Worm (Caenorhabditis elegans) whole organism, L3 larva: Measurements from ENCODE around the gene ncs-5.
A peak's percentile ranks its signal among the peaks of the same experiment; 100 is the strongest.

Source experiments
- R02D3.7 ChIP-seq: fragments of 150-350 bp; optimal IDR thresholded peaks from 2 replicates; lab custom pipeline; 2014; ENCODE audit warnings: missing biosample characterization, missing genetic modification characterization
- ama-1 ChIP-seq: fragments of 150-350 bp; optimal IDR thresholded peaks from 2 replicates; lab custom pipeline; 2018
- ceh-16 ChIP-seq: sonication (generic microtip); optimal IDR thresholded peaks from 2 replicates; lab custom pipeline; 2017; ENCODE audit warnings: missing biosample characterization, missing genetic modification characterization
- ceh-28 ChIP-seq: fragments of 150-350 bp; optimal IDR thresholded peaks from 2 replicates; lab custom pipeline; 2014; ENCODE audit warnings: missing biosample characterization, missing genetic modification reagents, missing genetic modification characterization
- ceh-82 ChIP-seq: fragments of 150-350 bp; optimal IDR thresholded peaks from 2 replicates; lab custom pipeline; 2014; ENCODE audit warnings: missing biosample characterization, missing genetic modification characterization
- ceh-9 ChIP-seq: sonication (generic microtip); optimal IDR thresholded peaks from 2 replicates; lab custom pipeline; 2018; ENCODE audit warnings: missing biosample characterization, missing genetic modification characterization
- egl-27 ChIP-seq: sonication (generic microtip); optimal IDR thresholded peaks from 4 replicates; lab custom pipeline; 2017; ENCODE audit warnings: missing biosample characterization, missing genetic modification reagents, missing genetic modification characterization
- elt-2 ChIP-seq: sonication (generic microtip); optimal IDR thresholded peaks from 2 replicates; lab custom pipeline; 2016; ENCODE audit warnings: missing genetic modification reagents, mild to moderate bottlenecking, missing genetic modification characterization, missing compliant biosample characterization
- elt-3 ChIP-seq, 3 experiments: fragments of 150-350 bp in 1 of 3; sonication (generic microtip) in 2 of 3; optimal IDR thresholded peaks; 2 replicates in 2 of 3; 4 replicates in 1 of 3; lab custom pipeline; 2014 to 2017; ENCODE audit warnings: missing biosample characterization in 3 of 3, missing genetic modification characterization in 3 of 3
- eor-1 ChIP-seq, 2 experiments: fragments of 150-350 bp; optimal IDR thresholded peaks; 2 replicates each; lab custom pipeline; 2014 to 2018; ENCODE audit warnings: missing biosample characterization in 2 of 2, missing genetic modification characterization in 2 of 2
- fkh-10 ChIP-seq: sonication (generic microtip); optimal IDR thresholded peaks from 2 replicates; lab custom pipeline; 2017; ENCODE audit warnings: missing biosample characterization, missing genetic modification reagents, missing genetic modification characterization
- hmg-11 ChIP-seq: sonication (generic microtip); optimal IDR thresholded peaks from 2 replicates; lab custom pipeline; 2016; ENCODE audit warnings: missing genetic modification characterization, missing compliant biosample characterization
- jun-1 ChIP-seq: fragments of 150-350 bp; optimal IDR thresholded peaks from 2 replicates; lab custom pipeline; 2014; ENCODE audit warnings: missing biosample characterization, missing genetic modification reagents, missing genetic modification characterization
- lin-15B ChIP-seq: fragments of 150-350 bp; optimal IDR thresholded peaks from 2 replicates; lab custom pipeline; 2014; ENCODE audit warnings: missing biosample characterization, missing genetic modification characterization
- lin-39 ChIP-seq: fragments of 150-350 bp; optimal IDR thresholded peaks from 2 replicates; lab custom pipeline; 2018; ENCODE audit warnings: missing biosample characterization, missing genetic modification reagents, missing genetic modification characterization
- lsy-12 ChIP-seq: sonication (generic microtip); optimal IDR thresholded peaks from 2 replicates; lab custom pipeline; 2016; ENCODE audit warnings: mild to moderate bottlenecking, missing genetic modification characterization, missing compliant biosample characterization
- mdl-1 ChIP-seq: fragments of 150-350 bp; optimal IDR thresholded peaks from 2 replicates; lab custom pipeline; 2014; ENCODE audit warnings: missing biosample characterization, missing genetic modification characterization
- mml-1 ChIP-seq: fragments of 150-350 bp; sonication (generic microtip); optimal IDR thresholded peaks from 3 replicates; lab custom pipeline; 2014; ENCODE audit warnings: missing biosample characterization, missing genetic modification characterization
- nfya-1 ChIP-seq: sonication (generic microtip); optimal IDR thresholded peaks from 2 replicates; lab custom pipeline; 2017; ENCODE audit warnings: missing genetic modification characterization, mild to moderate bottlenecking, missing compliant biosample characterization, antibody characterized with exemption, moderate library complexity; ENCODE audit not compliant: insufficient read depth
- nhr-237 ChIP-seq: fragments of 150-350 bp; optimal IDR thresholded peaks from 2 replicates; lab custom pipeline; 2014; ENCODE audit warnings: missing biosample characterization, missing genetic modification characterization
- nhr-25 ChIP-seq: sonication (generic microtip); optimal IDR thresholded peaks from 2 replicates; lab custom pipeline; 2017; ENCODE audit warnings: missing biosample characterization, missing genetic modification characterization
- nhr-43 ChIP-seq: sonication (generic microtip); optimal IDR thresholded peaks from 2 replicates; lab custom pipeline; 2016; ENCODE audit warnings: mild to moderate bottlenecking, missing genetic modification characterization, missing compliant biosample characterization; ENCODE audit not compliant: poor library complexity, severe bottlenecking
- pha-4 ChIP-seq: fragments of 150-350 bp; optimal IDR thresholded peaks from 2 replicates; lab custom pipeline; 2014; ENCODE audit warnings: missing biosample characterization, missing genetic modification reagents, missing genetic modification characterization
- pqm-1 ChIP-seq: fragments of 150-350 bp; optimal IDR thresholded peaks from 2 replicates; lab custom pipeline; 2017; ENCODE audit warnings: missing biosample characterization, missing genetic modification characterization, inconsistent platforms
- sea-2 ChIP-seq: fragments of 150-350 bp; sonication (generic microtip); optimal IDR thresholded peaks from 4 replicates; lab custom pipeline; 2014; ENCODE audit warnings: missing biosample characterization, missing genetic modification reagents, missing genetic modification characterization
- snpc-4 ChIP-seq: fragments of 150-350 bp; optimal IDR thresholded peaks from 2 replicates; lab custom pipeline; 2014; ENCODE audit warnings: missing biosample characterization, missing genetic modification characterization
- tbx-2 ChIP-seq: sonication (generic microtip); optimal IDR thresholded peaks from 2 replicates; lab custom pipeline; 2016; ENCODE audit warnings: mild to moderate bottlenecking, missing genetic modification characterization, missing compliant biosample characterization
- unc-39 ChIP-seq: sonication (generic microtip); optimal IDR thresholded peaks from 4 replicates; lab custom pipeline; 2017; ENCODE audit warnings: missing biosample characterization, missing genetic modification characterization

Gene ncs-5

DNA sequence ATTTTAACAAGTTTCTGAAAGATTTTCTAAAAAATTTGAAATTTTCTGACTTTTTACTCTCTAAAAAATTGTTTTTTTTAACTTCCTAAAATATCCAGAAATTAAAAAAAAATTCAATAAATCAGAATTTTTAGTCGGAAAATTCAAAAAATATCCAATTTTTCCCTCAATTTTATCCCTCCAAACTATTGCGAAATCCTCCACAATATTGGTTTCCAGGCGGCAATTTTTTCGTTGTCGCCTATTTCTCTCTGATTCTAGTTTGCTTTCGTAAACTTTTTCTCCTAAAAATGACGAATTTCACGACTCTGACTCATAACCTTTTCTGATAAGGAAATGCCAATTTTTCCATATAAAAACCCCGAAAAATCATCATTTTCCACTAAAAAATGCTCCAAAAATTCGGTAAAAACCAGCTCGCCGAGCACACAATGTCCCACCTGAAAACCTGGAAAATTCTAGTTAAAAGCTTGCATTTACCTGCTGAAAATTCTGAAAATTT lies 32.1 kb upstream of the ncs-5 start, which contains the start of gene Y17D7B.2:
Gene Y17D7B.2 (plus strand): TSS at position 323 of the 502 bp plus-strand sequence.
- no peak for TF ChIP-seq pqm-1 (tag; lab: Kevin White, UChicago)
- peak; percentile 0 for TF ChIP-seq elt-2 (tag; lab: Kevin White, UChicago)

DNA sequence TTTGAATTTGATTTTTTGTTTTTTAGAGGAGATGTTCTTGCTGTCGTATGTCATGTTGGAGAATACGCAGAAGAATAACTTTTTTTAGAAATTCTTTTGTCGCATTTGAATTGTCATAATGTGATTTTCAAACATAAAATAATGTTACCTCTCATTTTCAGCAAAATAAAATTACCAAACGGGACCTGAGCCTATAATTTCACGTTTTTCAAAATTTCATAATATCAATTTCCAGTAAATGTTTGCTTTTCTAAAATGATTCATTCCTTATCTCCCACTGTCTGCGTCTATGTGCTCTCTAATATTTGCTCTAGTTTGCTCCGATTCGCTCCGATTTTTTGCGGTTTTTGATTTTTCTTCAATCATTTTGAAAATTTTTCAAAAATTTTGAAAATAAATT lies 28.9 kb upstream of the ncs-5 start, which contains the start of gene nhr-231:
Gene nhr-231 (plus strand): TSS at position 301 of the 400 bp plus-strand sequence.
- no peak for TF ChIP-seq lin-39 (tag; lab: Kevin White, UChicago)
- TF ChIP-seq pha-4 (tag; lab: Kevin White, UChicago), result peak; percentile 29
- TF ChIP-seq nfya-1 (tag; lab: Kevin White, UChicago), result no peak

DNA sequence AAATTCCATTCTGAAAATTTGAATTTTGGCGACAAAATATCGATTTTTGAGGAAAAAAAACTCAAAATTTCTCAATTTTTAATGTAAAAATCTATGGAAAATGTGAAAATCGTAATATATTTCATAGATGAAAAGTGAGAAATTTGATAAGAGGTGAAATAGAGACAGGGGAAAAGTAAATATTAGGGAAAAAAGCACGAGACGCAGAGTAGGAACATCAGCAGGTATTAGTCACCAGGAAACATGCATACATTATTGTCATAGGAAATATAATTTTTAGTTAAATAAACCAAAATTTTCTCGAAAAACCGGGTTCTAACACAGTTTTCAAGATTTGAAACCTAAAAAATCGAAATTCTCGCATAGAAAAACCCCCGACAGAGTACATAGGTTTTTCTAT lies 18.8 kb upstream of the ncs-5 start, which contains the start of gene nhr-170:
Gene nhr-170 (minus strand): TSS at position 16 of the 400 bp plus-strand sequence.
- TF ChIP-seq snpc-4 (no peak), pha-4 (tag; lab: Kevin White, UChicago) (peak; percentile 80)

DNA sequence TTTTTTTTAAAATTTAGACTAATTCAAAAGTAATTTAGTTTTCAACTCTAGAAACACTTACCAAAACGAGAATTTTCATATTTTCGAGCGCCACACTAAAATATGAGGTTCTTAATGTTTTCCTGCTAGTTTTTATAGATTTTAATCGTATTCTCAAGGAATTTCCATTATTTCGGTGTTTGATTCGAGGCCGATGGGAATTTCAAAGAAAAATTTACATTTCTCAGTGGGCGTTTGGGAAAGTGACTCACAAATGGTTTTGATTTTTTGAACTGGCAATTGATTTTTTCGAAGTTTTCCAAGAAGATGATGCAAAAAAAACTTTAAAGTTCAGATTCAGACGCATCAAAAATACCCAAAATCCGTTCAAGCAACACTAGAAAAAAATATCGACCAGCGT lies 17.5 kb upstream of the ncs-5 start, which contains the start of gene C54E10.11:
Gene C54E10.11 (minus strand): TSS at position 101 of the 400 bp plus-strand sequence.
- TF ChIP-seq ceh-82 (tag; lab: Kevin White, UChicago), result no peak
- TF ChIP-seq fkh-10 (GFP tag; lab: Kevin White, UChicago), result no peak
- TF ChIP-seq ama-1 (lab: Kevin White, UChicago), result no peak
- TF ChIP-seq ceh-9, result no peak
- no peak for TF ChIP-seq ceh-28 (tag; lab: Kevin White, UChicago)
- TF ChIP-seq eor-1 (tag; optimal IDR thresholded peaks at IDR 0.05; lab: Kevin White, UChicago), result no peak
- no peak for TF ChIP-seq hmg-11 (tag; lab: Kevin White, UChicago)
- TF ChIP-seq ceh-16 (tag; lab: Kevin White, UChicago), result no peak
- TF ChIP-seq mml-1, result no peak
- no peak for TF ChIP-seq nhr-237
- no peak for TF ChIP-seq nhr-25
- no peak for TF ChIP-seq tbx-2 (tag; lab: Kevin White, UChicago)
- TF ChIP-seq elt-3 (tag; optimal IDR thresholded peaks at IDR 0.05; lab: Kevin White, UChicago), result no peak
- no peak for TF ChIP-seq elt-2 (tag; lab: Kevin White, UChicago)
- no peak for TF ChIP-seq egl-27 (tag; lab: Kevin White, UChicago)
- no peak for TF ChIP-seq lin-15B (tag; lab: Kevin White, UChicago)
- no peak for TF ChIP-seq mdl-1
- no peak for TF ChIP-seq nhr-43

DNA sequence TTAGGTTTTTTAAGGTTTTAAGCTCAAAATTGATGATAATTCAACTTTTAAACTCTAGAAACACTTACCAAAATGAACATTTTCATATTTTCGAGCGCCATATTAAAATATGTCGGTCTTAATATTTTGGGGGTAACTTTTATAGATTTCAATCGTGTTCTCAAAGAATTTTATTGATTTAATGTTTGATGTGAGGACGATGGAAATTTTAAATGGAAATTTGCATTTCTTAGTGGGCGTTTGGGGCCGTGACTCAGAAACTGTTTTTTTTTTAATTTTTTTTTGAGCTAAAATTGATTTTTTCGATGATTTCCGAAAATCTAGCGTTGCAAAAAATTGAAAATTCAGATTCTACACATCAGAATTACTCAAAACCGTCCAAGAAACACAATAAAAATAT lies 16.3 kb upstream of the ncs-5 start, which contains the start of gene C54E10.10:
Gene C54E10.10 (minus strand): TSS at position 101 of the 400 bp plus-strand sequence.
- TF ChIP-seq unc-39 (tag; lab: Kevin White, UChicago) (no peak), elt-2 (tag; lab: Kevin White, UChicago) (no peak)
- TF ChIP-seq, all 47 proteins: peak for 0

DNA sequence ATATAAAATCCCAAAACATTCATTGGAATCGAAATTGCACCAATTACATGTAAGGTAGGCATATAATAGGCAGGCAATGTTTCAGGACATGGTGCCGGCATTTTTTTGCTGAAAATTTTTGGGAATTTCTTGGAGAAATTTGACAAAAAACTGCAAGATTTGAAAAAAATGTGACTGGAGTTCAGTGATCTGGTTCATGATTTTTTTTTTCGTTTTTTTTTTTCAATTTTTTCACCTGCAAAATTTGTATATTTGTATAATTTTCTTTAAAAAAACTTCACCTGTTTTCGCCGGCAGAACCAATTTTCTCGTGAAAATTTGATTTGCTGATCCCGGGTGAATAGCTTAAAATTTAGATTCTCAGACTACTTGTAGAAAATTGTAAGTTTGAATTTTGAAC lies 13.2 kb upstream of the ncs-5 start, which contains the start of gene sri-10:
Gene sri-10 (minus strand): TSS at position 101 of the 400 bp plus-strand sequence.
- TF ChIP-seq sea-2 (GFP tag; lab: Kevin White, UChicago), result no peak
- no peak for TF ChIP-seq nhr-237
- TF ChIP-seq mml-1, result no peak
- TF ChIP-seq lsy-12 (tag; lab: Kevin White, UChicago), result no peak
- no peak for TF ChIP-seq lin-15B (tag; lab: Kevin White, UChicago)
- no peak for TF ChIP-seq R02D3.7 (tag; lab: Kevin White, UChicago)
- TF ChIP-seq ceh-28 (tag; lab: Kevin White, UChicago), result no peak
- TF ChIP-seq nhr-25, result no peak
- TF ChIP-seq fkh-10 (GFP tag; lab: Kevin White, UChicago), result no peak
- no peak for TF ChIP-seq eor-1 (tag; optimal IDR thresholded peaks at IDR 0.05; lab: Kevin White, UChicago)

DNA sequence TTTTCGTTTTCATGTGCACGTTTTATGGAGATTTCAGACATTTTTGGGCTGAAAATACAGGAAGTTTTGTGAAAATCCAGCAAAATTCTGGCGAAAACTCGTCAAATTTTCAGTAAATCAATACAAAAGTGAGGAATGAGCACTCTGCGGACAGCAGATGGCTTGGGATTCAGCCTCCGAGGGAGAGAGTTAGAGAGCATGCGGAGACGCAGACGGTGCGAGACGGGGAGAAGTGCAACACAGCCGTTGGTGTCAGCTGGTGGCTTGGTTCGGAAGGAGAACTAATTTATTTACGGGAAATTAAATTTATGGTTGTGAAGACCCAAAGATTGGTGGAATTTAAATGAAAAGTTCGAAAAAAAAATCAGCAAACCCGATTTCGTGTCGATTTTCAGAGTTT lies 10.9 kb upstream of the ncs-5 start, which contains the start of gene C54E10.6:
Gene C54E10.6 (minus strand): TSS at position 109 of the 400 bp plus-strand sequence.
- TF ChIP-seq elt-2 (tag; lab: Kevin White, UChicago), result no peak
- peak; percentile 20 for TF ChIP-seq hmg-11 (tag; lab: Kevin White, UChicago)
- TF ChIP-seq snpc-4, result no peak
- peak; percentile 33 for TF ChIP-seq nfya-1 (tag; lab: Kevin White, UChicago)
- TF ChIP-seq lin-39 (tag; lab: Kevin White, UChicago), result peak; percentile 68
- TF ChIP-seq ceh-28 (tag; lab: Kevin White, UChicago), result no peak
- no peak for TF ChIP-seq jun-1 (tag; lab: Kevin White, UChicago)
